Fruit fly (Drosophila melanogaster) whole organism, pupa: Measurements from ENCODE around the gene CG17328.

Experiments used
- CG10348 ChIP-seq: fragments of 200-800 bp; sonication (Bioruptor generic); IDR thresholded peaks from 2 replicates; pipeline ENCODE4 v1.3.6; 2022; ENCODE audit warnings: missing biosample characterization, missing genetic modification characterization
- CG12605 ChIP-seq: fragments of 200-800 bp; sonication (Bioruptor generic); IDR thresholded peaks from 2 replicates; pipeline ENCODE4 v1.3.6; 2022; ENCODE audit warnings: missing biosample characterization, missing genetic modification characterization
- CG13204 ChIP-seq: fragments of 200-800 bp; sonication (Bioruptor generic); optimal IDR thresholded peaks from 2 replicates; lab custom pipeline; 2018; ENCODE audit warnings: missing biosample characterization, mild to moderate bottlenecking, missing genetic modification characterization, moderate library complexity
- CG14655 ChIP-seq: fragments of 200-800 bp; sonication (Bioruptor generic); optimal IDR thresholded peaks from 3 replicates; lab custom pipeline; 2017; ENCODE audit warnings: mild to moderate bottlenecking, missing biosample characterization, missing genetic modification reagents, missing genetic modification characterization
- CG15710 ChIP-seq: fragments of 200-800 bp; sonication (Bioruptor generic); optimal IDR thresholded peaks from 2 replicates; lab custom pipeline; 2018; ENCODE audit warnings: missing biosample characterization, mild to moderate bottlenecking, missing genetic modification characterization, moderate library complexity
- CG17806 ChIP-seq: fragments of 200-800 bp; sonication (Bioruptor generic); optimal IDR thresholded peaks from 2 replicates; lab custom pipeline; 2018; ENCODE audit warnings: missing biosample characterization, mild to moderate bottlenecking, missing genetic modification characterization, moderate library complexity
- CG32121 ChIP-seq: fragments of 200-800 bp; sonication (Bioruptor generic); IDR thresholded peaks from 2 replicates; pipeline ENCODE4 v1.3.6; 2022; ENCODE audit warnings: missing biosample characterization, missing genetic modification characterization
- CG34367 ChIP-seq: fragments of 200-800 bp; sonication (Bioruptor generic); optimal IDR thresholded peaks from 2 replicates; lab custom pipeline; 2018; ENCODE audit warnings: missing biosample characterization, mild to moderate bottlenecking, missing genetic modification characterization
- CG4496 ChIP-seq: fragments of 200-800 bp; sonication (Bioruptor generic); IDR thresholded peaks from 3 replicates; pipeline ENCODE4 v1.3.6; 2022; ENCODE audit warnings: missing biosample characterization, missing genetic modification characterization
- CG8159 ChIP-seq: fragments of 200-800 bp; sonication (Bioruptor generic); optimal IDR thresholded peaks from 3 replicates; lab custom pipeline; 2018; ENCODE audit warnings: missing biosample characterization, mild to moderate bottlenecking, missing genetic modification characterization, moderate library complexity
- CG8301 ChIP-seq: fragments of 200-800 bp; sonication (Bioruptor generic); optimal IDR thresholded peaks from 2 replicates; lab custom pipeline; 2018; ENCODE audit warnings: missing biosample characterization, mild to moderate bottlenecking, missing genetic modification characterization
- CG9948 ChIP-seq: fragments of 200-800 bp; sonication (Bioruptor generic); optimal IDR thresholded peaks from 2 replicates; lab custom pipeline; 2018; ENCODE audit warnings: missing biosample characterization, mild to moderate bottlenecking, missing genetic modification characterization, moderate library complexity
- D1 ChIP-seq: fragments of 200-800 bp; sonication (Bioruptor generic); optimal IDR thresholded peaks from 2 replicates; lab custom pipeline; 2018; ENCODE audit warnings: missing biosample characterization, mild to moderate bottlenecking, missing genetic modification characterization, moderate library complexity
- EcR ChIP-seq: fragments of 200-800 bp; sonication (Bioruptor generic); optimal IDR thresholded peaks from 3 replicates; lab custom pipeline; 2019; ENCODE audit warnings: missing biosample characterization, missing genetic modification characterization, mild to moderate bottlenecking, moderate library complexity, missing genetic modification reagents
- Ets98B ChIP-seq: fragments of 200-800 bp; sonication (Bioruptor generic); IDR thresholded peaks from 2 replicates; pipeline ENCODE4 v1.3.6; 2022; ENCODE audit warnings: missing biosample characterization, missing genetic modification characterization
- Pif1A ChIP-seq: fragments of 200-800 bp; sonication (Bioruptor generic); optimal IDR thresholded peaks from 3 replicates; lab custom pipeline; 2016; ENCODE audit warnings: missing biosample characterization, missing genetic modification characterization
- Pif1B ChIP-seq: fragments of 200-800 bp; sonication (Bioruptor generic); optimal IDR thresholded peaks from 3 replicates; lab custom pipeline; 2016; ENCODE audit warnings: missing biosample characterization, missing genetic modification characterization
- Snoo ChIP-seq: fragments of 200-800 bp; sonication (Bioruptor generic); optimal IDR thresholded peaks from 3 replicates; lab custom pipeline; 2017; ENCODE audit warnings: missing biosample characterization, mild to moderate bottlenecking, missing genetic modification characterization, inconsistent platforms
- fd96Ca ChIP-seq: fragments of 200-800 bp; sonication (Bioruptor generic); IDR thresholded peaks from 3 replicates; pipeline ENCODE4 v1.3.6; 2022; ENCODE audit warnings: missing biosample characterization, missing genetic modification characterization
- gl ChIP-seq: fragments of 200-800 bp; sonication (Bioruptor generic); optimal IDR thresholded peaks from 2 replicates; lab custom pipeline; 2018; ENCODE audit warnings: missing biosample characterization, mild to moderate bottlenecking, missing genetic modification characterization
- rn ChIP-seq: fragments of 200-800 bp; sonication (Bioruptor generic); IDR thresholded peaks from 2 replicates; pipeline ENCODE4 v1.3.6; 2022; ENCODE audit warnings: missing biosample characterization, missing genetic modification characterization

CG17328 gene

DNA sequence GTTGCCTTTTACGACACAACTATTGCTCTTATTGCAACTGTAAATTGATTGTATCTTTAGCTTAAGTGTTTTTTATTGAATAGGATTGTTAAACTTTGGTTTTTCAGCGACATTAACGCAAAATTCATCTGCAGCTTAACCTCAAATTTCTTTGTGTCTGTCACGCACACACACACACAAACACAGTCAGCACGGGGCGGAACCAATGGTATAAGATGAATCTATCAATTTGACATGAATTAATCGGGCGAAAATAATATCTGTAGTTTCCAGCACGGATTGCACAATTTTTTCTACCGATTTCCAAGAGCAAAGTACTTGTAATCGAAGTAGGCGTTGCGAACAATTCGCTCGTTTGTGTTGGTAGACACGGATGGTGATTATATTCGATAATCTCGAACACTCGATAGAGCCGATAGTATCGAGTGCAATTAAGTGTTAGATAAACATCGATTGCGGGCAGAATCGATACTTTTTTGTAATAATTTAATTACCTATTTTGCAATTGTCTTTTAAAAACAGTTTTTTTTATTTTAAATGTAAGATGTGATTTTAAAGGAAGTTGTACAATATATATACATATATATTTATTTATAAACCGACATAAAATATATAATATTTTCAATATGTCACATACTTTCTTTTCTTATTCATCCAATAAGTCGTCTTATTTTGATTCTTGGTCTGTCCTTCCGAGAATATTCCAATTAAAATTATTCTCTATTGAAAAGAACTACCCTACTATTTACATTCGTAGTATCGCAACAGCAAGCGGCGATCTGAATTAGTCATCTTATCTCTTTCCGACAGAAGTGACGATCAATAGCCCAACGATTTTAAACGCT, 42.3 kb upstream of the CG17328 start, which contains the start of the genes PRL-1 and EndoGI:
Gene PRL-1 (minus strand): TSS at position 380 of the 845 bp plus-strand sequence.
Gene EndoGI (plus strand): TSS at position 462 of the 845 bp plus-strand sequence.
- TF ChIP-seq CG8159 (peak; percentile 81), CG8301 (tag; lab: Kevin White, UChicago) (peak; percentile 67), CG12605 (GFP tag; lab: Robert Waterston, UW) (peak; percentile 85), EcR (GFP tag; lab: Kevin White, UChicago) (no peak), Pif1A (GFP tag; lab: Kevin White, UChicago) (peak; percentile 68), fd96Ca (GFP tag; lab: Robert Waterston, UW) (no peak), Pif1B (GFP tag; lab: Kevin White, UChicago) (peak; percentile 47), Ets98B (GFP tag; lab: Robert Waterston, UW) (peak; percentile 78; the same call in 1 of the 2 replicates), CG4496 (GFP tag; lab: Robert Waterston, UW) (peak; percentile 91), CG32121 (GFP tag; lab: Robert Waterston, UW) (peak; percentile 87), gl (tag; lab: Kevin White, UChicago) (peak; percentile 10), CG15710 (tag; lab: Kevin White, UChicago) (peak; percentile 79), D1 (tag; lab: Kevin White, UChicago) (peak; percentile 4), CG14655 (GFP tag; lab: Kevin White, UChicago) (no peak), CG9948 (tag; lab: Kevin White, UChicago) (peak; percentile 71), Snoo (peak; percentile 57), CG13204 (no peak), CG10348 (GFP tag; lab: Robert Waterston, UW) (no peak), rn (GFP tag; lab: Robert Waterston, UW) (no peak; the same call in 1 of the 2 replicates), CG34367 (peak; percentile 72), CG17806 (tag; lab: Kevin White, UChicago) (peak; percentile 75)
- TF ChIP-seq, all 21 proteins: peak for 15

DNA sequence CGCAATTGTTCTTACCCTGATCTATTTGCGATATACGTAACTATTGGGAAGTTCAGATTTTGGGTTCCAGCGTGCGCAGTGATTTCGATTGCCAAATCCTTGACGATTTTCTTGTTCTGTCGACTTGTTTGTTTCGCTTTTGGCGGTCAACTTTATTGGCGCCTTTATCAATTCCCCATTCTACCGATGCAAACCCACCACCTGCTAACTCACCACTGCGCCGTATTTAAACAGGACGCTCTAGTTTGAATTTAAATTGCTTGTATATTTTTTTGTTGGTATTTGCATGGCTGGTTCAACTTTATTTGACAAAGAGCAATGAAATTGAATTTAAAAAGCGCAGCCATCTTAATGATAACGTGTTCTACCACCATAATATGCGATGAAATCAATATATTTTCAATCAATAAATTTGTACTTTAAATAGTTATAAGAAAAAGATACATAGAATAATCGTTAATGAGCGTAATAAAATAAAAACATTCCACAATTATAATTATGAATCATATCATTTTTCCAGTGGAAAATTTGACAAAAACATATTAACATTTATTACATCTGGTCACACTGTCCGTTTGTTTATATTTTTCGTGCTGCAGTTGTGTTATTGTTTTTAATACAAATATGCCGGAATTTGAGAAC, 38.0 kb upstream of the CG17328 start, which contains the start of the genes twe and CG4935:
Gene twe (minus strand): TSS at position 302 of the 642 bp plus-strand sequence.
Gene CG4935 (plus strand): TSS at position 566 of the 642 bp plus-strand sequence.
- TF ChIP-seq fd96Ca (GFP tag; lab: Robert Waterston, UW) (no peak), CG4496 (GFP tag; lab: Robert Waterston, UW) (no peak), Pif1B (GFP tag; lab: Kevin White, UChicago) (no peak), CG9948 (tag; lab: Kevin White, UChicago) (no peak), EcR (GFP tag; lab: Kevin White, UChicago) (no peak), CG8159 (no peak), gl (tag; lab: Kevin White, UChicago) (no peak), CG32121 (GFP tag; lab: Robert Waterston, UW) (no peak), CG10348 (GFP tag; lab: Robert Waterston, UW) (no peak), CG8301 (tag; lab: Kevin White, UChicago) (no peak), CG17806 (tag; lab: Kevin White, UChicago) (no peak), Snoo (no peak), CG34367 (no peak), Pif1A (GFP tag; lab: Kevin White, UChicago) (no peak), D1 (tag; lab: Kevin White, UChicago) (no peak), CG13204 (no peak), rn (GFP tag; lab: Robert Waterston, UW) (no peak), CG15710 (tag; lab: Kevin White, UChicago) (no peak), Ets98B (GFP tag; lab: Robert Waterston, UW) (no peak)

DNA sequence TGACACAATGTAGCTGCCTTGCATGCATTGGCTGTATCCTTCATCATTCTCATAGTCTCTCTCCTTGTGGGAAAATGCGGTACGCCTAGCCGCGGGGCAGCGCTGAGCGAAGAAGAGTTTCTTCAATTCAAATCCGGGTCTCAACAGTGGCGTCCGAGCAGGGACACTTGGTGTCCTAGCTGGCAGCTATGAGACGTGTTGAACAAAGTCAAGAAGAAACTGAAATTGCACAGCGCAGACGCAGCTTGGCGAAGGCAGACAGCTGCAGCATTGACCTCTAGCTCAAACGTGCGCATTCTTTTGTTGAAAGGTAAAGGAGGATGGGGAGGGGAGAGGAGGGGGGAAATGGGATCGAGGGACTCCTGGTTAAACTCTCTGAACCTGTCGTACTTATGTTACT, 36.0 kb upstream of the CG17328 start:
- TF ChIP-seq CG12605 (GFP tag; lab: Robert Waterston, UW) (no peak), CG8301 (tag; lab: Kevin White, UChicago) (no peak), CG9948 (tag; lab: Kevin White, UChicago) (no peak), CG13204 (no peak), CG15710 (tag; lab: Kevin White, UChicago) (no peak), D1 (tag; lab: Kevin White, UChicago) (no peak), CG17806 (tag; lab: Kevin White, UChicago) (no peak), Pif1B (GFP tag; lab: Kevin White, UChicago) (no peak), CG4496 (GFP tag; lab: Robert Waterston, UW) (no peak), CG10348 (GFP tag; lab: Robert Waterston, UW) (no peak), Pif1A (GFP tag; lab: Kevin White, UChicago) (no peak), CG14655 (GFP tag; lab: Kevin White, UChicago) (no peak), rn (GFP tag; lab: Robert Waterston, UW) (no peak), gl (tag; lab: Kevin White, UChicago) (no peak), CG32121 (GFP tag; lab: Robert Waterston, UW) (no peak), Ets98B (GFP tag; lab: Robert Waterston, UW) (no peak), Snoo (no peak), fd96Ca (GFP tag; lab: Robert Waterston, UW) (no peak), CG34367 (no peak)
